Worm (Caenorhabditis elegans) whole organism, L4 larva: ENCODE results near the gene ergi-2.

Experiments
- F10B5.3 ChIP-seq: sonication (generic microtip); optimal IDR thresholded peaks from 2 replicates; lab custom pipeline; 2016; ENCODE audit warnings: mild to moderate bottlenecking, missing genetic modification characterization, missing compliant biosample characterization
- F26F4.8 ChIP-seq: fragments of 200-800 bp; sonication (Bioruptor generic); conservative IDR thresholded peaks from 2 replicates; pipeline ENCODE4 v1.3.6; 2022; ENCODE audit warnings: missing genetic modification characterization, missing compliant biosample characterization
- F44E2.7 ChIP-seq: fragments of 200-800 bp; sonication (Bioruptor generic); IDR thresholded peaks from 2 replicates; pipeline ENCODE4 v2.1.2; 2022; ENCODE audit warnings: missing genetic modification characterization, missing compliant biosample characterization
- F49E8.2 ChIP-seq: sonication (generic microtip); optimal IDR thresholded peaks from 2 replicates; lab custom pipeline; 2016; ENCODE audit warnings: missing compliant biosample characterization, mild to moderate bottlenecking, missing genetic modification characterization, borderline replicate concordance
- R02D3.7 ChIP-seq: fragments of 150-350 bp; sonication (generic microtip); optimal IDR thresholded peaks from 3 replicates; lab custom pipeline; 2014; ENCODE audit warnings: missing biosample characterization, missing genetic modification characterization
- T20F7.1 ChIP-seq: fragments of 200-800 bp; sonication (Bioruptor generic); optimal IDR thresholded peaks from 2 replicates; lab custom pipeline; 2018; ENCODE audit warnings: mild to moderate bottlenecking, missing genetic modification characterization, missing compliant biosample characterization
- T26A8.4 ChIP-seq: fragments of 200-800 bp; sonication (Bioruptor generic); IDR thresholded peaks from 2 replicates; pipeline ENCODE4 v1.3.6; 2022; ENCODE audit warnings: missing genetic modification characterization, missing compliant biosample characterization
- Y105C5A.15 ChIP-seq: fragments of 200-800 bp; sonication (Bioruptor generic); IDR thresholded peaks from 2 replicates; pipeline ENCODE4 v1.3.6; 2022; ENCODE audit warnings: missing genetic modification characterization, missing compliant biosample characterization
- Y5F2A.4 ChIP-seq: fragments of 200-800 bp; sonication (Bioruptor generic); optimal IDR thresholded peaks from 2 replicates; lab custom pipeline; 2018; ENCODE audit warnings: mild to moderate bottlenecking, missing genetic modification characterization, missing compliant biosample characterization
- ZK337.2 ChIP-seq: fragments of 200-800 bp; sonication (Bioruptor generic); IDR thresholded peaks from 2 replicates; pipeline ENCODE4 v1.3.6; 2022; ENCODE audit warnings: missing genetic modification reagents, missing genetic modification characterization, missing compliant biosample characterization
- ama-1 ChIP-seq: fragments of 150-350 bp; optimal IDR thresholded peaks from 2 replicates; lab custom pipeline; 2014; ENCODE audit warnings: inconsistent platforms, mixed read lengths
- arid-1 ChIP-seq: fragments of 200-800 bp; sonication (Bioruptor generic); conservative IDR thresholded peaks from 2 replicates; pipeline ENCODE4 v1.3.6; 2022; ENCODE audit warnings: missing genetic modification reagents, missing genetic modification characterization, missing compliant biosample characterization
- ceh-28 ChIP-seq: fragments of 150-350 bp; optimal IDR thresholded peaks from 2 replicates; lab custom pipeline; 2014; ENCODE audit warnings: missing biosample characterization, missing genetic modification reagents, missing genetic modification characterization
- ceh-44 ChIP-seq: fragments of 200-800 bp; sonication (Bioruptor generic); IDR thresholded peaks from 2 replicates; pipeline ENCODE4 v1.3.6; 2022; ENCODE audit warnings: missing genetic modification reagents, missing genetic modification characterization, missing compliant biosample characterization
- ces-1 ChIP-seq: fragments of 150-350 bp; sonication (generic microtip); optimal IDR thresholded peaks from 4 replicates; lab custom pipeline; 2014; ENCODE audit warnings: missing biosample characterization, missing genetic modification reagents, missing genetic modification characterization
- daf-12 ChIP-seq: fragments of 150-350 bp; optimal IDR thresholded peaks from 2 replicates; lab custom pipeline; 2014; ENCODE audit warnings: missing biosample characterization, missing genetic modification reagents, missing genetic modification characterization
- dmd-6 ChIP-seq: fragments of 200-800 bp; sonication (Bioruptor generic); IDR thresholded peaks from 2 replicates; pipeline ENCODE4 v1.3.6; 2022; ENCODE audit warnings: missing genetic modification reagents, missing genetic modification characterization, missing compliant biosample characterization
- dmd-9 ChIP-seq: fragments of 200-800 bp; sonication (Bioruptor generic); IDR thresholded peaks from 2 replicates; pipeline ENCODE4 v1.3.6; 2022; ENCODE audit warnings: missing genetic modification reagents, missing genetic modification characterization, missing compliant biosample characterization
- dve-1 ChIP-seq: sonication (generic microtip); optimal IDR thresholded peaks from 2 replicates; lab custom pipeline; 2017; ENCODE audit warnings: antibody characterized with exemption, mild to moderate bottlenecking, missing genetic modification characterization, missing compliant biosample characterization; ENCODE audit not compliant: insufficient read depth
- fkh-10 ChIP-seq: fragments of 150-350 bp; optimal IDR thresholded peaks from 2 replicates; lab custom pipeline; 2014; ENCODE audit warnings: missing biosample characterization, missing genetic modification reagents, missing genetic modification characterization
- hif-1 ChIP-seq, 2 experiments: sonication (generic microtip); optimal IDR thresholded peaks; 2 replicates each; lab custom pipeline; 2016 to 2017; ENCODE audit warnings: missing compliant biosample characterization in 2 of 2, missing genetic modification characterization in 2 of 2, missing genetic modification reagents in 2 of 2, missing genotype in 2 of 2, mild to moderate bottlenecking in 1 of 2
- hlh-11 ChIP-seq: fragments of 200-800 bp; sonication (Bioruptor generic); optimal IDR thresholded peaks from 2 replicates; lab custom pipeline; 2018; ENCODE audit warnings: mild to moderate bottlenecking, missing genetic modification characterization, missing compliant biosample characterization
- hmg-1.1 ChIP-seq: fragments of 200-800 bp; sonication (Bioruptor generic); IDR thresholded peaks from 2 replicates; pipeline ENCODE4 v1.3.6; 2022; ENCODE audit warnings: missing genetic modification reagents, missing genetic modification characterization, missing compliant biosample characterization
- lim-7 ChIP-seq: fragments of 200-800 bp; sonication (Bioruptor generic); IDR thresholded peaks from 2 replicates; pipeline ENCODE4 v1.3.6; 2022; ENCODE audit warnings: missing genetic modification characterization, missing compliant biosample characterization
- lin-1 ChIP-seq: fragments of 200-800 bp; sonication (Bioruptor generic); IDR thresholded peaks from 2 replicates; pipeline ENCODE4 v1.3.6; 2022; ENCODE audit warnings: missing genetic modification reagents, missing genetic modification characterization, missing compliant biosample characterization
- lin-29 ChIP-seq: fragments of 200-800 bp; sonication (Bioruptor generic); IDR thresholded peaks from 2 replicates; pipeline ENCODE4 v1.3.6; 2022; ENCODE audit warnings: missing genetic modification reagents, missing genetic modification characterization, missing compliant biosample characterization
- lin-38 ChIP-seq: fragments of 200-800 bp; sonication (Bioruptor generic); IDR thresholded peaks from 2 replicates; pipeline ENCODE4 v1.3.6; 2022; ENCODE audit warnings: missing genetic modification reagents, missing genetic modification characterization, missing compliant biosample characterization
- lin-39 ChIP-seq: fragments of 150-350 bp; optimal IDR thresholded peaks from 2 replicates; lab custom pipeline; 2014; ENCODE audit warnings: missing biosample characterization, missing genetic modification reagents, missing genetic modification characterization
- lir-3 ChIP-seq: sonication (generic microtip); optimal IDR thresholded peaks from 2 replicates; lab custom pipeline; 2016; ENCODE audit warnings: mild to moderate bottlenecking, missing genetic modification characterization, missing compliant biosample characterization
- madf-5 ChIP-seq, 2 experiments: fragments of 200-800 bp; sonication (Bioruptor generic); IDR thresholded peaks; 2 replicates each; pipeline ENCODE4 v1.3.6; 2022; ENCODE audit warnings: missing compliant biosample characterization in 2 of 2, missing genetic modification characterization in 2 of 2
- mdl-1 ChIP-seq, 2 experiments: fragments of 150-350 bp in 1 of 2; sonication (generic microtip) in 1 of 2; optimal IDR thresholded peaks; 2 replicates each; lab custom pipeline; 2014 to 2017; ENCODE audit warnings: missing biosample characterization in 2 of 2, missing genetic modification characterization in 2 of 2
- mdt-29 ChIP-seq: fragments of 200-800 bp; sonication (Bioruptor generic); IDR thresholded peaks from 2 replicates; pipeline ENCODE4 v1.3.6; 2022; ENCODE audit warnings: missing genetic modification reagents, missing genetic modification characterization, missing compliant biosample characterization
- mxl-2 ChIP-seq: fragments of 200-800 bp; sonication (Bioruptor generic); conservative IDR thresholded peaks from 2 replicates; pipeline ENCODE4 v1.3.6; 2022; ENCODE audit warnings: missing genetic modification reagents, missing genetic modification characterization, missing compliant biosample characterization
- mxl-3 ChIP-seq: fragments of 200-800 bp; sonication (Bioruptor generic); optimal IDR thresholded peaks from 2 replicates; lab custom pipeline; 2018; ENCODE audit warnings: mild to moderate bottlenecking, missing genetic modification characterization, missing compliant biosample characterization
- nhr-10 ChIP-seq: fragments of 150-350 bp; optimal IDR thresholded peaks from 2 replicates; lab custom pipeline; 2014; ENCODE audit warnings: missing biosample characterization, missing genetic modification characterization
- nhr-237 ChIP-seq: sonication (generic microtip); optimal IDR thresholded peaks from 2 replicates; lab custom pipeline; 2017; ENCODE audit warnings: missing biosample characterization, missing genetic modification characterization
- nhr-28 ChIP-seq: fragments of 150-350 bp; optimal IDR thresholded peaks from 2 replicates; lab custom pipeline; 2014; ENCODE audit warnings: missing biosample characterization, missing genetic modification characterization
- nhr-41 ChIP-seq: fragments of 200-800 bp; sonication (Bioruptor generic); IDR thresholded peaks from 2 replicates; pipeline ENCODE4 v1.3.6; 2022; ENCODE audit warnings: missing genetic modification reagents, missing genetic modification characterization, missing compliant biosample characterization
- pqm-1 ChIP-seq: sonication (generic microtip); optimal IDR thresholded peaks from 2 replicates; lab custom pipeline; 2017; ENCODE audit warnings: missing biosample characterization, missing genetic modification characterization
- sdz-12 ChIP-seq: fragments of 200-800 bp; sonication (Bioruptor generic); optimal IDR thresholded peaks from 2 replicates; lab custom pipeline; 2018; ENCODE audit warnings: mild to moderate bottlenecking, missing genetic modification characterization, missing compliant biosample characterization
- set-16 ChIP-seq: fragments of 200-800 bp; sonication (Bioruptor generic); IDR thresholded peaks from 2 replicates; pipeline ENCODE4 v1.3.6; 2022; ENCODE audit warnings: missing genetic modification reagents, missing genetic modification characterization, missing compliant biosample characterization
- snpc-1.2 ChIP-seq: fragments of 200-800 bp; sonication (Bioruptor generic); IDR thresholded peaks from 2 replicates; pipeline ENCODE4 v1.3.6; 2022; ENCODE audit warnings: missing genetic modification reagents, missing genetic modification characterization, missing compliant biosample characterization
- spr-1 ChIP-seq: sonication (generic microtip); optimal IDR thresholded peaks from 2 replicates; lab custom pipeline; 2016; ENCODE audit warnings: mild to moderate bottlenecking, missing genetic modification characterization, missing compliant biosample characterization
- spr-3 ChIP-seq: fragments of 200-800 bp; sonication (Bioruptor generic); optimal IDR thresholded peaks from 2 replicates; lab custom pipeline; 2018; ENCODE audit warnings: mild to moderate bottlenecking, missing genetic modification characterization, missing compliant biosample characterization
- tag-97 ChIP-seq: fragments of 200-800 bp; sonication (Bioruptor generic); IDR thresholded peaks from 2 replicates; pipeline ENCODE4 v1.3.6; 2022; ENCODE audit warnings: missing genetic modification characterization, missing compliant biosample characterization
- unc-130 ChIP-seq: sonication (generic microtip); optimal IDR thresholded peaks from 2 replicates; lab custom pipeline; 2016; ENCODE audit warnings: missing genetic modification reagents, missing genetic modification characterization, missing compliant biosample characterization
- unc-62 ChIP-seq, 3 experiments: fragments of 150-350 bp in 1 of 3; sonication (generic microtip); optimal IDR thresholded peaks in 2 of 3; peaks in 1 of 3; 1 replicate in 1 of 3; 2 replicates in 2 of 3; lab custom pipeline; 2014 to 2017; ENCODE audit warnings: missing biosample characterization in 3 of 3, missing genetic modification characterization in 3 of 3, missing genetic modification reagents in 3 of 3, missing genotype in 1 of 3
- vab-7 ChIP-seq: fragments of 200-800 bp; sonication (Bioruptor generic); IDR thresholded peaks from 2 replicates; pipeline ENCODE4 v1.3.6; 2022; ENCODE audit warnings: missing genetic modification reagents, missing genetic modification characterization, missing compliant biosample characterization
- zag-1 ChIP-seq: fragments of 150-350 bp; optimal IDR thresholded peaks from 2 replicates; lab custom pipeline; 2014; ENCODE audit warnings: missing biosample characterization, missing genetic modification characterization
- zfp-2 ChIP-seq: sonication (generic microtip); optimal IDR thresholded peaks from 2 replicates; lab custom pipeline; 2016; ENCODE audit warnings: mild to moderate bottlenecking, missing genetic modification characterization, missing compliant biosample characterization

Gene ergi-2

DNA sequence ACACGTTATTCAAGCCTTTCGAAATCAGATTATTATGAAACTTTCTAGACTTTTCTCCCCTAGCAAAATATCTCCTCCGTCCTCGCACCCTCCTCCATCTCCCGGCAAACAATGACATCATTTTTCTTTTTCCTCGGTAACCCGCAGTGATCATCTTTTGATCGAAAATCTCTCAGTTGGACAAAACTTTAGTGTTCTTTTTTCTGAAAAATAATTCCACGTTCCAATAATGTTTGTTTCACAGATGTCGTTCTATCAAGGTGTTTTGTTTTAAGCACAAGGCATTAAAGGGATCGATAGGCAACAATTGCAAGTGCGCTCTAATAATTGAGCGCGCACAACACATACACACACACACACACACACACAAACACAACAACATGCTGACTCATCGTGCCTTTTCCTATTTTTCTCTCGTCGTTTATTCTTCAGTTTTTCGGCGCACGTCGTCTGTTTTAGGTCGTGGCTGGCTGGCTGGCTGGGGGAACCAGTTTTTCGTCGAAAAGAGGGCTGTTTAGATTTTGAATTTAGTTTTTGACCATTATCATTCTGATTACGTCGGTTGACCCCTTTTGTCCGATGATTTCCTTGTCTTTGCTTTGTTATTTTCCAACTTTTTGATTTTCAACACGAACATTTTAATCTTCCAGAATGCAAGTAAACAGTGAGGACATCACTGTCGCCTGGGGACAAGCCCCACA, 31.5 kb downstream of the ergi-2 start, which contains the start of gene F20D1.3:
F20D1.3 (plus strand) TSS at position 651 of the 701 bp plus-strand sequence.
- TF ChIP-seq dmd-6 (GFP tag; lab: Robert Waterston, UW) (peak; percentile 32; the same call in 1 of the 2 replicates), nhr-10 (tag; lab: Kevin White, UChicago) (no peak), lir-3 (tag; lab: Kevin White, UChicago) (no peak), tag-97 (no peak), vab-7 (GFP tag; lab: Robert Waterston, UW) (no peak), madf-5 (GFP tag; IDR thresholded peaks at IDR 0.05; lab: Robert Waterston, UW) (no peak), ama-1 (lab: Kevin White, UChicago) (no peak), ZK337.2 (GFP tag; lab: Robert Waterston, UW) (no peak), R02D3.7 (tag; lab: Kevin White, UChicago) (no peak), nhr-28 (tag; lab: Kevin White, UChicago) (peak; percentile 89), unc-130 (GFP tag; lab: Kevin White, UChicago) (no peak), arid-1 (GFP tag; lab: Robert Waterston, UW) (no peak), T26A8.4 (GFP tag; lab: Robert Waterston, UW) (no peak), lin-1 (GFP tag; lab: Robert Waterston, UW) (no peak), snpc-1.2 (no peak), T20F7.1 (GFP tag; lab: Kevin White, UChicago) (peak; percentile 72), mxl-3 (GFP tag; lab: Kevin White, UChicago) (peak; percentile 72), F49E8.2 (tag; lab: Kevin White, UChicago) (no peak), lin-39 (no peak), mdl-1 (tag; optimal IDR thresholded peaks at IDR 0.05; lab: Kevin White, UChicago) (peak in 1 of 2 experiments; percentile 85), pqm-1 (tag; lab: Kevin White, UChicago) (no peak), F10B5.3 (no peak), F26F4.8 (GFP tag; lab: Robert Waterston, UW) (no peak), zag-1 (tag; lab: Kevin White, UChicago) (no peak), Y5F2A.4 (GFP tag; lab: Kevin White, UChicago) (no peak), hlh-11 (peak; percentile 80), dve-1 (peak; percentile 75), nhr-41 (GFP tag; lab: Robert Waterston, UW) (no peak), daf-12 (no peak), mdt-29 (GFP tag; lab: Robert Waterston, UW) (no peak), ceh-44 (no peak), set-16 (no peak), lin-29 (GFP tag; lab: Robert Waterston, UW) (no peak), dmd-9 (GFP tag; lab: Robert Waterston, UW) (no peak), hmg-1.1 (peak; percentile 8; the same call in 1 of the 2 replicates), spr-1 (tag; lab: Kevin White, UChicago) (peak; percentile 11), hif-1 (tag; optimal IDR thresholded peaks at IDR 0.05; lab: Kevin White, UChicago) (peak in 1 of 2 experiments; percentile 61), sdz-12 (GFP tag; lab: Kevin White, UChicago) (no peak), spr-3 (GFP tag; lab: Kevin White, UChicago) (no peak), mxl-2 (GFP tag; lab: Robert Waterston, UW) (no peak), ceh-28 (tag; lab: Kevin White, UChicago) (no peak), Y105C5A.15 (GFP tag; lab: Robert Waterston, UW) (no peak), F44E2.7 (GFP tag; lab: Robert Waterston, UW) (no peak), nhr-237 (no peak), lin-38 (GFP tag; lab: Robert Waterston, UW) (peak; percentile 68), lim-7 (GFP tag; lab: Robert Waterston, UW) (no peak), ces-1 (GFP tag; lab: Kevin White, UChicago) (no peak), zfp-2 (tag; lab: Kevin White, UChicago) (no peak), fkh-10 (GFP tag; lab: Kevin White, UChicago) (peak; percentile 61), unc-62 (GFP tag; optimal IDR thresholded peaks at IDR 0.05 in 1 of 2; lab: Kevin White, UChicago) (peak in 1 of 2 experiments; percentile 79), unc-62 (tag; optimal IDR thresholded peaks at IDR 0.05; lab: Kevin White, UChicago) (no peak)
